Worm (Caenorhabditis elegans) whole organism, mixed stage, embryonic: ENCODE results near the gene fbxa-174.

Source experiments
- ceh-83 ChIP-seq: fragments of 200-800 bp; sonication (Bioruptor generic); optimal IDR thresholded peaks from 2 replicates; lab custom pipeline; 2018; ENCODE audit warnings: mild to moderate bottlenecking, missing genetic modification characterization, missing compliant biosample characterization
- elt-1 ChIP-seq: sonication (generic microtip); optimal IDR thresholded peaks from 2 replicates; lab custom pipeline; 2017; ENCODE audit warnings: missing genetic modification characterization, mild to moderate bottlenecking, missing compliant biosample characterization, antibody characterized with exemption, moderate library complexity, borderline replicate concordance; ENCODE audit not compliant: insufficient read depth
- elt-3 ChIP-seq: fragments of 150-350 bp; optimal IDR thresholded peaks from 2 replicates; lab custom pipeline; 2014; ENCODE audit warnings: missing biosample characterization, missing genetic modification characterization
- mab-5 ChIP-seq: fragments of 150-350 bp; optimal IDR thresholded peaks from 2 replicates; lab custom pipeline; 2014; ENCODE audit warnings: missing biosample characterization, missing genetic modification characterization
- mep-1 ChIP-seq: fragments of 150-350 bp; optimal IDR thresholded peaks from 2 replicates; lab custom pipeline; 2017; ENCODE audit warnings: missing biosample characterization, missing genetic modification reagents, missing genetic modification characterization, inconsistent platforms
- nhr-76 ChIP-seq: sonication (generic microtip); optimal IDR thresholded peaks from 2 replicates; lab custom pipeline; 2017; ENCODE audit warnings: missing biosample characterization, missing genetic modification characterization
- sem-2 ChIP-seq: fragments of 200-800 bp; sonication (Bioruptor generic); optimal IDR thresholded peaks from 2 replicates; lab custom pipeline; 2018; ENCODE audit warnings: mild to moderate bottlenecking, missing genetic modification characterization, missing compliant biosample characterization

DNA sequence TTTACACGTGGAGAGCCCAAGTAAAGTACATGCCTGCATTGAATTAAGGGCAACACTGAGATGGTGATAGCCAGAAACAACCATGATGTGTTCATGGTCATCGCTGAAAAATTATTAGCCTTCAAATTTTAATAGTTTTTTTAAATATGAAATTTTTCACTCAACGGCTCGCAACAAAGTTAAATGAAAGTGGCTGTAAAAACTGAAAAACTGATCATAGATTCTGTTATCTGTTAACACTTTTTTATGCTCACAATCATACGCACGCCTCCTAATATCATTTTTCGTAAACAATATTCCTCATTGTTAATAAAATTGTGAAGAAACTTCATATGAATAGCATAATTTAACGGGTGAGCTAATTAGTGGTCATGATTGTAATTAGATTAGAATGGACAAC, 26.9 kb downstream of the fbxa-174 start, which contains the start of gene C18D4.4:
- TF ChIP-seq elt-3 (tag; lab: Kevin White, UChicago) (no peak), elt-1 (tag; lab: Kevin White, UChicago) (no peak), ceh-83 (GFP tag; lab: Kevin White, UChicago) (no peak), mep-1 (tag; lab: Kevin White, UChicago) (no peak), sem-2 (no peak), mab-5 (no peak), nhr-76 (tag; lab: Kevin White, UChicago) (no peak)
